Worm (Caenorhabditis elegans) whole organism, young adult: ENCODE data around the gene ztf-20.

ENCODE experiments used
- F23B12.7 ChIP-seq: sonication (generic microtip); optimal IDR thresholded peaks from 2 replicates; lab custom pipeline; 2017; ENCODE audit warnings: missing genetic modification characterization, mild to moderate bottlenecking, missing compliant biosample characterization, antibody characterized with exemption, moderate library complexity; ENCODE audit not compliant: insufficient read depth
- F49E8.2 ChIP-seq: sonication (generic microtip); optimal IDR thresholded peaks from 3 replicates; lab custom pipeline; 2017; ENCODE audit warnings: missing genetic modification characterization, mild to moderate bottlenecking, missing compliant biosample characterization, antibody characterized with exemption, moderate library complexity; ENCODE audit not compliant: insufficient read depth
- Y56A3A.18 ChIP-seq: fragments of 200-800 bp; sonication (Bioruptor generic); IDR thresholded peaks from 2 replicates; pipeline ENCODE4 v1.3.6; 2022; ENCODE audit warnings: missing genetic modification reagents, missing genetic modification characterization, missing compliant biosample characterization
- Y95B8A.8 ChIP-seq: fragments of 200-800 bp; sonication (Bioruptor generic); IDR thresholded peaks from 2 replicates; pipeline ENCODE4 v1.3.6; 2022; ENCODE audit warnings: missing genetic modification reagents, missing genetic modification characterization, missing compliant biosample characterization
- ama-1 ChIP-seq, 3 experiments: fragments of 150-350 bp in 1 of 3; sonication (generic microtip) in 2 of 3; optimal IDR thresholded peaks; 2 replicates each; lab custom pipeline; 2014 to 2018; ENCODE audit warnings: missing biosample characterization in 2 of 3, missing genetic modification characterization in 2 of 3, missing genetic modification reagents in 2 of 3
- atf-7 ChIP-seq: sonication (generic microtip); optimal IDR thresholded peaks from 2 replicates; lab custom pipeline; 2017; ENCODE audit warnings: mild to moderate bottlenecking, missing genetic modification characterization, missing compliant biosample characterization
- dpff-1 ChIP-seq: sonication (generic microtip); optimal IDR thresholded peaks from 2 replicates; lab custom pipeline; 2017; ENCODE audit warnings: mild to moderate bottlenecking, missing genetic modification characterization, missing compliant biosample characterization
- nhr-179 ChIP-seq: sonication (generic microtip); optimal IDR thresholded peaks from 2 replicates; lab custom pipeline; 2016; ENCODE audit warnings: mild to moderate bottlenecking, missing genetic modification characterization, missing compliant biosample characterization
- snpc-4 ChIP-seq, 5 experiments: fragments of 150-350 bp in 1 of 5; sonication (generic microtip) in 4 of 5; optimal IDR thresholded peaks; 2 replicates each; lab custom pipeline; 2014 to 2018; ENCODE audit warnings: missing genetic modification characterization in 5 of 5, missing biosample characterization in 3 of 5, antibody characterized with exemption in 2 of 5, mild to moderate bottlenecking in 2 of 5, missing compliant biosample characterization in 2 of 5, missing genotype in 2 of 5, moderate library complexity in 2 of 5, missing genetic modification reagents in 1 of 5
- unc-130 ChIP-seq: sonication (generic microtip); optimal IDR thresholded peaks from 2 replicates; lab custom pipeline; 2016; ENCODE audit warnings: missing genetic modification reagents, missing genetic modification characterization, missing compliant biosample characterization
- ztf-18 ChIP-seq: sonication (generic microtip); optimal IDR thresholded peaks from 2 replicates; lab custom pipeline; 2016; ENCODE audit warnings: missing genotype, mild to moderate bottlenecking, missing genetic modification characterization, missing compliant biosample characterization

DNA sequence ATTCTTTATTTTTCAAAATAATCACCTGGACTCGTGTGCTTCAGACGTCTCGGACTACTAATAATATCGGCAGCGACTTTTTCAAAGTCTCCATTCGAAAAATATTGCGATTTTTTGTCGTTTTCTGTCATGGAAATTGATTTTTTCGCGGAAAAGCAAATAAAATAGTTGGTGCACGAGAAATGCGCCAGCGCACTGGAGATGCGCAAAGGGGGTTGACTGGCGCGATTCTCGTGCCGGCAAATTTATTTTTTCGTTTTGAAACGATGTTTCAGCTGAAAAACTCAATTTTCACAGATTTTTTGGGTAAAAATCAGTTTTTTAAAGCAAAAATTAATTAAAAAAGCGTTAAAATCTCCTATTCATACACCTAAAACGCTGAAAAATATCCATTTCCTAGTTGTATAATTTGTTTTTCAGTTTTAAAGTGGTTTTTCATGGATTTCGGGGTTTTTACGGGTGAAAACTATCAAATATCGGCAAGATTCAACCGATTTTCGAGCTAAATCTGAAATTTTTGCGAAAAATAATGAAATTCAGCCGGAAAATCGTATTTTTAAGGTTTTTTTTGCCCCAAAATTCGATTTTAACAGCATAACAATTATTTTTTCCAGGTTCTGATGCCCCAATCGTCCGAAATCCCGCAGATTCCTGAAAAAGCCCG, 30.4 kb upstream of the ztf-20 start, which contains the start of the genes reps-1 and Y39B6A.37:
- TF ChIP-seq ama-1 (optimal IDR thresholded peaks at IDR 0.05; lab: Kevin White, UChicago), result no peak
- TF ChIP-seq ama-1 (GFP tag; optimal IDR thresholded peaks at IDR 0.05; lab: Kevin White, UChicago), result no peak
- TF ChIP-seq Y95B8A.8 (GFP tag; lab: Robert Waterston, UW), result peak; percentile 59; the same call in 1 of the 2 replicates
- TF ChIP-seq F49E8.2 (tag; lab: Kevin White, UChicago), result no peak
- no peak for TF ChIP-seq Y56A3A.18 (GFP tag; lab: Robert Waterston, UW)
- no peak for TF ChIP-seq dpff-1 (tag; lab: Kevin White, UChicago)
- TF ChIP-seq nhr-179 (tag; lab: Kevin White, UChicago), result no peak
- TF ChIP-seq atf-7 (tag; lab: Kevin White, UChicago), result no peak
- TF ChIP-seq F23B12.7 (tag; lab: Kevin White, UChicago), result peak; percentile 20
- TF ChIP-seq ztf-18 (tag; lab: Kevin White, UChicago), result peak; percentile 97
- TF ChIP-seq snpc-4 (GFP tag; optimal IDR thresholded peaks at IDR 0.05; lab: Kevin White, UChicago), result no peak
- peak in 3 of 4 experiments; percentile 36 to 66 (median 54) for TF ChIP-seq snpc-4 (tag; optimal IDR thresholded peaks at IDR 0.05; lab: Kevin White, UChicago)
- no peak for TF ChIP-seq unc-130 (GFP tag; lab: Kevin White, UChicago)
